Fruit fly (Drosophila melanogaster): ENCODE results near the gene Nufip.

The Nufip gene

dm6 chr3L:18768788-18769707 is 20.9 kb upstream of the Nufip start (continued):
- TF ChIP-seq Trl (optimal IDR thresholded peaks at IDR 0.05) (peak in 1 of 2 experiments; percentile 6), Trl (GFP tag; optimal IDR thresholded peaks at IDR 0.05) (no peak), peb (GFP tag; IDR thresholded peaks at IDR 0.05) (peak; percentile 60; the same call in 1 of the 2 replicates), Fer1 (GFP tag; optimal IDR thresholded peaks at IDR 0.05) (peak; percentile 75), CG10366 (GFP tag; IDR thresholded peaks at IDR 0.05) (peak; percentile 66), CG31365 (tag; optimal IDR thresholded peaks at IDR 0.05) (no peak), Sry-δ (GFP tag; optimal IDR thresholded peaks at IDR 0.05) (no peak), trem (tag; optimal IDR thresholded peaks at IDR 0.05) (no peak), salm (tag; optimal IDR thresholded peaks at IDR 0.05) (peak; percentile 57), vnd (GFP tag; IDR thresholded peaks at IDR 0.05; ENCODE audit: partially characterized antibody) (no peak), CG15269 (tag; optimal IDR thresholded peaks at IDR 0.05) (peak; percentile 86), fd3F (GFP tag; optimal IDR thresholded peaks at IDR 0.05) (peak; percentile 84), Max (GFP tag; optimal IDR thresholded peaks at IDR 0.05) (peak; percentile 44), Lpt (GFP tag; optimal IDR thresholded peaks at IDR 0.05) (no peak), Camta (GFP tag; optimal IDR thresholded peaks at IDR 0.05) (peak; percentile 8), Myb (GFP tag; optimal IDR thresholded peaks at IDR 0.05) (peak; percentile 34), hth (optimal IDR thresholded peaks at IDR 0.05) (no peak), CG6854 (GFP tag; optimal IDR thresholded peaks at IDR 0.05) (peak; percentile 57), Atf6 (GFP tag; IDR thresholded peaks at IDR 0.05) (peak; percentile 33; the same call in 1 of the 2 replicates), CG17612 (GFP tag; IDR thresholded peaks at IDR 0.05) (0 out of 2 replicates have a peak, but pooled peaks have one; percentile 34), CG9609 (GFP tag; optimal IDR thresholded peaks at IDR 0.05) (peak; percentile 33), CG6254 (GFP tag; optimal IDR thresholded peaks at IDR 0.05) (no peak), CG14050 (GFP tag; IDR thresholded peaks at IDR 0.05) (peak; percentile 57; the same call in 2 of the 3 replicates), CG32767 (GFP tag; IDR thresholded peaks at IDR 0.05) (peak; percentile 67; the same call in 1 of the 2 replicates), Lhr (GFP tag; optimal IDR thresholded peaks at IDR 0.05) (no peak), Rx (GFP tag; IDR thresholded peaks at IDR 0.05) (peak; percentile 42; the same call in 1 of the 2 replicates), sqz (GFP tag; optimal IDR thresholded peaks at IDR 0.05) (peak; percentile 70), lola (GFP tag; optimal IDR thresholded peaks at IDR 0.05) (no peak), Gug (GFP tag; IDR thresholded peaks at IDR 0.05) (peak; percentile 26; the same call in 1 of the 4 replicates), tgo (GFP tag; IDR thresholded peaks at IDR 0.05) (peak; percentile 86), CG12942 (GFP tag; optimal IDR thresholded peaks at IDR 0.05) (peak; percentile 34), al (GFP tag; IDR thresholded peaks at IDR 0.05) (peak; percentile 35; the same call in 1 of the 2 replicates), Ssrp (tag; optimal IDR thresholded peaks at IDR 0.05) (peak; percentile 64), CkIIα-i1 (GFP tag; IDR thresholded peaks at IDR 0.05) (no peak), tio (GFP tag; optimal IDR thresholded peaks at IDR 0.05) (peak; percentile 71), CG32532 (GFP tag; IDR thresholded peaks at IDR 0.05) (peak; percentile 13; the same call in 1 of the 2 replicates), CG11093 (GFP tag; IDR thresholded peaks at IDR 0.05) (peak; percentile 66; the same call in 2 of the 3 replicates), CG10431 (GFP tag; optimal IDR thresholded peaks at IDR 0.05) (no peak), NfI (GFP tag; optimal IDR thresholded peaks at IDR 0.05) (peak; percentile 70), bab2 (GFP tag; optimal IDR thresholded peaks at IDR 0.05) (peak; percentile 61), Doc2 (GFP tag; IDR thresholded peaks at IDR 0.05) (no peak), pros (GFP tag; optimal IDR thresholded peaks at IDR 0.05) (no peak), Oaz (GFP tag; IDR thresholded peaks at IDR 0.05) (peak; percentile 25), crol (GFP tag; IDR thresholded peaks at IDR 0.05) (no peak), H15 (GFP tag; IDR thresholded peaks at IDR 0.05) (peak; percentile 50; the same call in 2 of the 3 replicates), Xrp1 (GFP tag; IDR thresholded peaks at IDR 0.05) (no peak; the same call in 1 of the 2 replicates), kah (GFP tag; optimal IDR thresholded peaks at IDR 0.05) (peak; percentile 29), CG12071 (GFP tag; optimal IDR thresholded peaks at IDR 0.05) (peak; percentile 36), CG18262 (tag; optimal IDR thresholded peaks at IDR 0.05) (peak; percentile 70)

All from whole organism, embryonic.